Fruit fly (Drosophila melanogaster) whole organism, embryonic: ENCODE data around the gene CG9289.

Source experiments
- ATbp ChIP-seq: fragments of 200-800 bp; sonication (Bioruptor generic); optimal IDR thresholded peaks from 2 replicates; lab custom pipeline; 2017; ENCODE audit warnings: missing biosample characterization, mild to moderate bottlenecking, missing genetic modification characterization, missing genetic modification reagents
- Abd-B ChIP-seq: fragments of 200-800 bp; sonication (Bioruptor generic); optimal IDR thresholded peaks from 2 replicates; lab custom pipeline; 2018; ENCODE audit warnings: missing biosample characterization, mild to moderate bottlenecking, missing genetic modification characterization, moderate library complexity
- Aef1 ChIP-seq: fragments of 200-800 bp; sonication (Bioruptor generic); IDR thresholded peaks from 3 replicates; pipeline ENCODE4 v1.3.6; 2022; ENCODE audit warnings: missing biosample characterization, missing genetic modification characterization
- Atf6 ChIP-seq: fragments of 200-800 bp; sonication (Bioruptor generic); IDR thresholded peaks from 2 replicates; pipeline ENCODE4 v1.3.6; 2022; ENCODE audit warnings: missing biosample characterization, missing genetic modification characterization
- B-H1 ChIP-seq: fragments of 200-800 bp; sonication (Bioruptor generic); IDR thresholded peaks from 3 replicates; pipeline ENCODE4 v1.3.6; 2022; ENCODE audit warnings: missing biosample characterization, missing genetic modification characterization
- CG10267 ChIP-seq: fragments of 200-800 bp; sonication (Bioruptor generic); optimal IDR thresholded peaks from 2 replicates; lab custom pipeline; 2018; ENCODE audit warnings: missing biosample characterization, mild to moderate bottlenecking, missing genetic modification characterization, moderate library complexity
- CG10654 ChIP-seq: fragments of 200-800 bp; sonication (Bioruptor generic); optimal IDR thresholded peaks from 2 replicates; lab custom pipeline; 2016; ENCODE audit warnings: missing biosample characterization, missing genetic modification characterization
- CG11093 ChIP-seq: fragments of 200-800 bp; sonication (Bioruptor generic); IDR thresholded peaks from 3 replicates; pipeline ENCODE4 v1.3.6; 2022; ENCODE audit warnings: missing biosample characterization, missing genetic modification characterization
- CG12155 ChIP-seq: fragments of 200-800 bp; sonication (Bioruptor generic); optimal IDR thresholded peaks from 3 replicates; lab custom pipeline; 2016; ENCODE audit warnings: missing biosample characterization, missing genetic modification characterization
- CG15269 ChIP-seq: fragments of 200-800 bp; sonication (Bioruptor generic); optimal IDR thresholded peaks from 2 replicates; lab custom pipeline; 2018; ENCODE audit warnings: missing biosample characterization, mild to moderate bottlenecking, missing genetic modification characterization, moderate library complexity
- CG18476 ChIP-seq: fragments of 200-800 bp; sonication (Bioruptor generic); optimal IDR thresholded peaks from 2 replicates; lab custom pipeline; 2016; ENCODE audit warnings: missing biosample characterization, mild to moderate bottlenecking, missing genetic modification characterization
- CG31441 ChIP-seq: fragments of 200-800 bp; sonication (Bioruptor generic); IDR thresholded peaks from 2 replicates; pipeline ENCODE4 v1.3.6; 2022; ENCODE audit warnings: missing biosample characterization, missing genetic modification characterization
- CG32532 ChIP-seq: fragments of 200-800 bp; sonication (Bioruptor generic); IDR thresholded peaks from 2 replicates; pipeline ENCODE4 v1.3.6; 2022; ENCODE audit warnings: missing biosample characterization, missing genetic modification characterization
- CG34376 ChIP-seq: fragments of 200-800 bp; sonication (Bioruptor generic); optimal IDR thresholded peaks from 2 replicates; lab custom pipeline; 2018; ENCODE audit warnings: missing biosample characterization, mild to moderate bottlenecking, missing genetic modification characterization
- CG42726 ChIP-seq: fragments of 200-800 bp; sonication (Bioruptor generic); IDR thresholded peaks from 2 replicates; pipeline ENCODE4 v1.3.6; 2022; ENCODE audit warnings: missing biosample characterization, missing genetic modification characterization; ENCODE audit not compliant: partially characterized antibody
- CG4282 ChIP-seq: fragments of 200-800 bp; sonication (Bioruptor generic); optimal IDR thresholded peaks from 2 replicates; lab custom pipeline; 2016; ENCODE audit warnings: missing biosample characterization, missing genetic modification characterization
- CG4360 ChIP-seq: fragments of 200-800 bp; sonication (Bioruptor generic); IDR thresholded peaks from 2 replicates; pipeline ENCODE4 v1.3.6; 2022; ENCODE audit warnings: missing biosample characterization, missing genetic modification characterization
- CG4854 ChIP-seq: fragments of 200-800 bp; sonication (Bioruptor generic); optimal IDR thresholded peaks from 2 replicates; lab custom pipeline; 2016; ENCODE audit warnings: missing biosample characterization, missing genetic modification characterization, inconsistent platforms
- CG5245 ChIP-seq: fragments of 200-800 bp; sonication (Bioruptor generic); optimal IDR thresholded peaks from 3 replicates; lab custom pipeline; 2016; ENCODE audit warnings: missing biosample characterization, missing genetic modification characterization
- CG6272 ChIP-seq: fragments of 200-800 bp; sonication (Bioruptor generic); IDR thresholded peaks from 2 replicates; pipeline ENCODE4 v1.3.6; 2022; ENCODE audit warnings: missing biosample characterization, missing genetic modification characterization
- CG7987 ChIP-seq: fragments of 200-800 bp; sonication (Bioruptor generic); optimal IDR thresholded peaks from 2 replicates; lab custom pipeline; 2018; ENCODE audit warnings: missing biosample characterization, mild to moderate bottlenecking, missing genetic modification characterization, moderate library complexity
- CG8359 ChIP-seq: fragments of 200-800 bp; sonication (Bioruptor generic); optimal IDR thresholded peaks from 2 replicates; lab custom pipeline; 2017; ENCODE audit warnings: missing biosample characterization, mild to moderate bottlenecking, missing genetic modification characterization, borderline replicate concordance
- CG8924 ChIP-seq: fragments of 200-800 bp; optimal IDR thresholded peaks from 3 replicates; lab custom pipeline; 2019; ENCODE audit warnings: missing biosample characterization, mild to moderate bottlenecking, missing genetic modification characterization, moderate library complexity
- CG9609 ChIP-seq: fragments of 200-800 bp; sonication (Bioruptor generic); optimal IDR thresholded peaks from 3 replicates; lab custom pipeline; 2016; ENCODE audit warnings: missing biosample characterization, missing genetic modification characterization
- CoRest ChIP-seq: fragments of 200-800 bp; sonication (Bioruptor generic); optimal IDR thresholded peaks from 3 replicates; lab custom pipeline; 2018; ENCODE audit warnings: missing biosample characterization, mild to moderate bottlenecking, missing genetic modification characterization, moderate library complexity
- GATAe ChIP-seq: fragments of 200-800 bp; sonication (Bioruptor generic); conservative IDR thresholded peaks from 2 replicates; pipeline ENCODE4 v1.3.6; 2022; ENCODE audit warnings: missing biosample characterization, missing genetic modification characterization
- Gsc ChIP-seq: fragments of 200-800 bp; sonication (Bioruptor generic); IDR thresholded peaks from 2 replicates; pipeline ENCODE4 v1.3.6; 2022; ENCODE audit warnings: missing biosample characterization, missing genetic modification characterization
- Hr39 ChIP-seq: fragments of >200 bp; optimal IDR thresholded peaks from 2 replicates; lab custom pipeline; 2017
- Jarid2 ChIP-seq: fragments of 200-800 bp; sonication (Bioruptor generic); optimal IDR thresholded peaks from 3 replicates; lab custom pipeline; 2017; ENCODE audit warnings: mild to moderate bottlenecking, missing biosample characterization, missing genetic modification reagents, missing genetic modification characterization
- Sox100B ChIP-seq: fragments of 200-800 bp; sonication (Bioruptor generic); optimal IDR thresholded peaks from 3 replicates; lab custom pipeline; 2018; ENCODE audit warnings: missing biosample characterization, mild to moderate bottlenecking, missing genetic modification characterization
- Taf1 ChIP-seq: fragments of 200-800 bp; sonication (Bioruptor generic); IDR thresholded peaks from 2 replicates; pipeline ENCODE4 v1.3.6; 2022; ENCODE audit warnings: missing biosample characterization, missing genetic modification characterization
- Vsx1 ChIP-seq: fragments of 200-800 bp; sonication (Bioruptor generic); optimal IDR thresholded peaks from 2 replicates; lab custom pipeline; 2017; ENCODE audit warnings: missing biosample characterization, mild to moderate bottlenecking, missing genetic modification characterization, missing genetic modification reagents
- Xrp1 ChIP-seq: fragments of 200-800 bp; sonication (Bioruptor generic); IDR thresholded peaks from 2 replicates; pipeline ENCODE4 v1.3.6; 2022; ENCODE audit warnings: missing biosample characterization, missing genetic modification characterization
- btn ChIP-seq: fragments of 200-800 bp; sonication (Bioruptor generic); optimal IDR thresholded peaks from 2 replicates; lab custom pipeline; 2016; ENCODE audit warnings: missing biosample characterization, missing genetic modification characterization
- ci ChIP-seq: fragments of 200-800 bp; sonication (Bioruptor generic); IDR thresholded peaks from 3 replicates; pipeline ENCODE4 v1.3.6; 2022; ENCODE audit warnings: missing biosample characterization, missing genetic modification characterization
- croc ChIP-seq: fragments of 200-800 bp; sonication (Bioruptor generic); conservative IDR thresholded peaks from 3 replicates; pipeline ENCODE4 v1.3.6; 2022; ENCODE audit warnings: missing biosample characterization, missing genetic modification characterization
- ewg ChIP-seq: fragments of 200-800 bp; sonication (Bioruptor generic); optimal IDR thresholded peaks from 3 replicates; lab custom pipeline; 2017; ENCODE audit warnings: mild to moderate bottlenecking, missing biosample characterization, missing genetic modification reagents, missing genetic modification characterization
- gce ChIP-seq: fragments of 200-800 bp; sonication (Bioruptor generic); IDR thresholded peaks from 3 replicates; pipeline ENCODE4 v1.3.6; 2022; ENCODE audit warnings: missing biosample characterization, missing genetic modification characterization
- gcm2 ChIP-seq: fragments of 200-800 bp; sonication (Bioruptor generic); optimal IDR thresholded peaks from 2 replicates; lab custom pipeline; 2016; ENCODE audit warnings: missing biosample characterization, missing genetic modification characterization
- gfzf ChIP-seq: fragments of 200-800 bp; sonication (Bioruptor generic); optimal IDR thresholded peaks from 2 replicates; lab custom pipeline; 2016; ENCODE audit warnings: missing biosample characterization, mild to moderate bottlenecking, missing genetic modification characterization, moderate library complexity
- gro ChIP-seq: fragments of 200-800 bp; sonication (Bioruptor generic); optimal IDR thresholded peaks from 2 replicates; lab custom pipeline; 2016; ENCODE audit warnings: missing biosample characterization, missing genetic modification characterization
- ham ChIP-seq: fragments of 200-800 bp; sonication (Bioruptor generic); IDR thresholded peaks from 2 replicates; pipeline ENCODE4 v1.3.6; 2022; ENCODE audit warnings: missing biosample characterization, missing genetic modification characterization
- onecut ChIP-seq: fragments of 200-800 bp; sonication (Bioruptor generic); IDR thresholded peaks from 2 replicates; pipeline ENCODE4 v1.3.6; 2022; ENCODE audit warnings: missing biosample characterization, missing genetic modification characterization
- pum ChIP-seq: fragments of 200-800 bp; sonication (Bioruptor generic); optimal IDR thresholded peaks from 2 replicates; lab custom pipeline; 2016; ENCODE audit warnings: missing biosample characterization, missing genetic modification characterization
- rib ChIP-seq: fragments of 200-800 bp; sonication (Bioruptor generic); IDR thresholded peaks from 2 replicates; pipeline ENCODE4 v1.3.6; 2022; ENCODE audit warnings: missing biosample characterization, missing genetic modification characterization
- salm ChIP-seq: fragments of 200-800 bp; sonication (Bioruptor generic); optimal IDR thresholded peaks from 2 replicates; lab custom pipeline; 2018; ENCODE audit warnings: missing biosample characterization, mild to moderate bottlenecking, missing genetic modification characterization
- sd ChIP-seq: fragments of 200-800 bp; sonication (Bioruptor generic); optimal IDR thresholded peaks from 3 replicates; lab custom pipeline; 2018; ENCODE audit warnings: missing biosample characterization, mild to moderate bottlenecking, missing genetic modification characterization, moderate library complexity
- sens-2 ChIP-seq: fragments of 200-800 bp; sonication (Bioruptor generic); IDR thresholded peaks from 2 replicates; pipeline ENCODE4 v1.3.6; 2022; ENCODE audit warnings: missing biosample characterization, missing genetic modification characterization
- seq ChIP-seq: fragments of 200-800 bp; sonication (Bioruptor generic); IDR thresholded peaks from 2 replicates; pipeline ENCODE4 v1.3.6; 2022; ENCODE audit warnings: missing biosample characterization, missing genetic modification characterization
- tin ChIP-seq: fragments of 200-800 bp; sonication (Bioruptor generic); optimal IDR thresholded peaks from 3 replicates; lab custom pipeline; 2016; ENCODE audit warnings: missing biosample characterization, missing genetic modification characterization
- trem ChIP-seq: fragments of 200-800 bp; optimal IDR thresholded peaks from 3 replicates; lab custom pipeline; 2019; ENCODE audit warnings: missing biosample characterization, mild to moderate bottlenecking, missing genetic modification characterization, moderate library complexity
- unc-4 ChIP-seq: fragments of 200-800 bp; sonication (Bioruptor generic); IDR thresholded peaks from 2 replicates; pipeline ENCODE4 v1.3.6; 2022; ENCODE audit warnings: missing biosample characterization, missing genetic modification characterization; ENCODE audit not compliant: partially characterized antibody
- unpg ChIP-seq: fragments of 200-800 bp; sonication (Bioruptor generic); optimal IDR thresholded peaks from 3 replicates; lab custom pipeline; 2018; ENCODE audit warnings: missing biosample characterization, mild to moderate bottlenecking, missing genetic modification characterization, moderate library complexity

Gene CG9289

dm6 chr2L:8719757-8720156 is 35.6 kb upstream of the CG9289 start (continued):
- TF ChIP-seq CG12155 (GFP tag; lab: Kevin White, UChicago) (no peak), ATbp (GFP tag; lab: Kevin White, UChicago) (no peak), B-H1 (GFP tag; lab: Robert Waterston, UW) (no peak), GATAe (GFP tag; lab: Robert Waterston, UW) (peak; percentile 66), btn (GFP tag; lab: Kevin White, UChicago) (no peak), CG10654 (GFP tag; lab: Kevin White, UChicago) (no peak), CG4854 (GFP tag; lab: Kevin White, UChicago) (no peak), CG9609 (no peak), croc (GFP tag; lab: Robert Waterston, UW) (no peak), CG5245 (GFP tag; lab: Kevin White, UChicago) (no peak), tin (GFP tag; lab: Kevin White, UChicago) (no peak), Sox100B (no peak), CoRest (no peak), Vsx1 (GFP tag; lab: Kevin White, UChicago) (peak; percentile 81), CG7987 (GFP tag; lab: Kevin White, UChicago) (peak; percentile 34), CG11093 (no peak), CG10267 (tag; lab: Kevin White, UChicago) (no peak), Atf6 (GFP tag; lab: Robert Waterston, UW) (peak; percentile 37; the same call in 1 of the 2 replicates), unc-4 (GFP tag; lab: Robert Waterston, UW) (no peak), Hr39 (lab: Kevin White, UChicago) (no peak), Abd-B (GFP tag; lab: Kevin White, UChicago) (no peak), onecut (GFP tag; lab: Robert Waterston, UW) (no peak), CG34376 (GFP tag; lab: Kevin White, UChicago) (peak; percentile 56), pum (GFP tag; lab: Kevin White, UChicago) (no peak), Aef1 (GFP tag; lab: Robert Waterston, UW) (no peak), unpg (GFP tag; lab: Kevin White, UChicago) (peak; percentile 11), CG6272 (GFP tag; lab: Robert Waterston, UW) (no peak), Gsc (GFP tag; lab: Robert Waterston, UW) (no peak), ham (no peak), CG31441 (GFP tag; lab: Robert Waterston, UW) (no peak), Xrp1 (GFP tag; lab: Robert Waterston, UW) (no peak), CG8359 (GFP tag; lab: Kevin White, UChicago) (no peak), Taf1 (GFP tag; lab: Robert Waterston, UW) (no peak), CG32532 (GFP tag; lab: Robert Waterston, UW) (no peak), CG42726 (GFP tag; lab: Robert Waterston, UW) (no peak), CG18476 (GFP tag; lab: Kevin White, UChicago) (no peak), ewg (GFP tag; lab: Kevin White, UChicago) (no peak), CG15269 (tag; lab: Kevin White, UChicago) (no peak), gro (GFP tag; lab: Kevin White, UChicago) (peak; percentile 66), gce (GFP tag; lab: Robert Waterston, UW) (no peak), sd (peak; percentile 93), rib (GFP tag; lab: Robert Waterston, UW) (peak; percentile 23; the same call in 1 of the 2 replicates), gfzf (GFP tag; lab: Kevin White, UChicago) (no peak), CG4360 (no peak), Jarid2 (GFP tag; lab: Kevin White, UChicago) (no peak), gcm2 (no peak), CG8924 (tag; lab: Kevin White, UChicago) (no peak), ci (GFP tag; lab: Robert Waterston, UW) (no peak), seq (peak; percentile 40), sens-2 (GFP tag; lab: Robert Waterston, UW) (peak; percentile 78), trem (no peak), CG4282 (GFP tag; lab: Kevin White, UChicago) (no peak), salm (tag; lab: Kevin White, UChicago) (no peak)
